Fruit fly (Drosophila melanogaster): Measurements from ENCODE around the gene CG13643.
A peak's percentile ranks its signal among the peaks of the same experiment; 100 is the strongest.

Gene CG13643

DNA sequence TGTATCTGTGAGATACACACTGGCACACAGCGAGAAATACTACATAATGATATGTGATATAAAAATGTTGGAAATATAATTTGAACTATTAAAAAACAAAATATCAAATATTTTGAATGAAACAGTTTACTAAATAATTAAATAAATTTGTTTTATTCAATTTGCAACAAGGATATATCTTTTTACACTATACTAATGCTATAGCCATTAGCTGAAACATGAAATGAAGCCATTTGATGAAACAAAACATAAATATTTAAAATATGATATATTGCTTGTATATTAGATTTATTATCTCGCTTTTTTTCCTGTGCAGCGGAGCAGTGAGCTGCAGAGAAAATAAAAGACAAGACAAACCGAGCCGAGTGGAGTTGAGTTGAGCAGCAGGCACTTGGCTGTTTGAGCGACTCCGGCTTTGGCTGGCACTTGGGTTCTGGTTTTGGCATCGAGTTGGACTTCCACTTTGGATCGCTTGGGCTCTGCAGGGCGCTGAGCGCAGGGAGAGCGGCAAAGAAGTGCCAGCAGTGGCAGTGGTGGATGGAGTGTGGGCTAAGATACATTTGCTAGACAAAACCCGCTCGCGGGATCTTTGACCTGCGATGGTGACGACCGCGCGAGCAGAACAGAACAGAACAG lies 12.4 kb downstream of the CG13643 start (continued):
- TF ChIP-seq ttk (GFP tag; IDR thresholded peaks at IDR 0.05), result peak; percentile 55
- no peak for TF ChIP-seq prd (optimal IDR thresholded peaks at IDR 0.05)
- peak; percentile 85 for TF ChIP-seq prd (GFP tag; IDR thresholded peaks at IDR 0.05)
- TF ChIP-seq dati (GFP tag; IDR thresholded peaks at IDR 0.05), result no peak
- peak; percentile 43 for TF ChIP-seq Xbp1 (GFP tag; optimal IDR thresholded peaks at IDR 0.05)
- TF ChIP-seq Hmx (GFP tag; optimal IDR thresholded peaks at IDR 0.05), result no peak
- TF ChIP-seq gt (GFP tag; IDR thresholded peaks at IDR 0.05), result no peak
- TF ChIP-seq Myb (GFP tag; optimal IDR thresholded peaks at IDR 0.05), result no peak
- peak; percentile 65 for TF ChIP-seq CG17328 (GFP tag; IDR thresholded peaks at IDR 0.05)
- TF ChIP-seq CG5180 (GFP tag; optimal IDR thresholded peaks at IDR 0.05), result peak; percentile 59
- peak; percentile 57; the same call in 1 of the 2 replicates for TF ChIP-seq Nf-YA (GFP tag; IDR thresholded peaks at IDR 0.05)
- TF ChIP-seq CG34224 (GFP tag; IDR thresholded peaks at IDR 0.05; ENCODE audit: partially characterized antibody), result no peak
- TF ChIP-seq H2.0 (GFP tag; IDR thresholded peaks at IDR 0.05), result peak; percentile 24; the same call in 1 of the 2 replicates
- peak; percentile 55; the same call in 1 of the 3 replicates for TF ChIP-seq CG34422 (GFP tag; IDR thresholded peaks at IDR 0.05)
- no peak for TF ChIP-seq MESR4 (GFP tag; optimal IDR thresholded peaks at IDR 0.05)
- no peak for TF ChIP-seq CG1832 (GFP tag; optimal IDR thresholded peaks at IDR 0.05)
- TF ChIP-seq CG4328 (GFP tag; optimal IDR thresholded peaks at IDR 0.05), result peak; percentile 68
- peak; percentile 81 for TF ChIP-seq tap (tag; optimal IDR thresholded peaks at IDR 0.05)
- TF ChIP-seq CG7745 (tag; optimal IDR thresholded peaks at IDR 0.05), result peak; percentile 50
- TF ChIP-seq schlank (tag; optimal IDR thresholded peaks at IDR 0.05), result no peak
- peak; percentile 29 for TF ChIP-seq Usf (GFP tag; optimal IDR thresholded peaks at IDR 0.05)
- TF ChIP-seq CG17802 (tag; optimal IDR thresholded peaks at IDR 0.05), result no peak
- TF ChIP-seq CG31224 (GFP tag; IDR thresholded peaks at IDR 0.05), result peak; percentile 37; the same call in 1 of the 2 replicates
- peak in 1 of 2 experiments; percentile 18 for TF ChIP-seq crp (GFP tag; optimal IDR thresholded peaks at IDR 0.05)
- TF ChIP-seq CG4424 (GFP tag; optimal IDR thresholded peaks at IDR 0.05), result peak; percentile 76
- TF ChIP-seq Nf-YB (GFP tag; optimal IDR thresholded peaks at IDR 0.05), result peak; percentile 71
- no peak for TF ChIP-seq NC2β (GFP tag; optimal IDR thresholded peaks at IDR 0.05)
- TF ChIP-seq lov (optimal IDR thresholded peaks at IDR 0.05), result no peak
- no peak for TF ChIP-seq lov (GFP tag; IDR thresholded peaks at IDR 0.05)
- TF ChIP-seq vnd (GFP tag; IDR thresholded peaks at IDR 0.05; ENCODE audit: partially characterized antibody), result no peak
- TF ChIP-seq CG7271 (tag; optimal IDR thresholded peaks at IDR 0.05), result peak; percentile 45
- TF ChIP-seq yki (optimal IDR thresholded peaks at IDR 0.05), result no peak
- no peak for TF ChIP-seq CG17912 (GFP tag; optimal IDR thresholded peaks at IDR 0.05)
- no peak for TF ChIP-seq bab2 (GFP tag; optimal IDR thresholded peaks at IDR 0.05)
- no peak for TF ChIP-seq CG10543 (GFP tag; optimal IDR thresholded peaks at IDR 0.05)
- TF ChIP-seq CG8478 (optimal IDR thresholded peaks at IDR 0.05), result no peak
- TF ChIP-seq cas (GFP tag; IDR thresholded peaks at IDR 0.05), result no peak
- no peak for TF ChIP-seq btn (GFP tag; optimal IDR thresholded peaks at IDR 0.05)
- peak; percentile 75 for TF ChIP-seq CG15011 (GFP tag; optimal IDR thresholded peaks at IDR 0.05)
- no peak for TF ChIP-seq CG12236 (GFP tag; optimal IDR thresholded peaks at IDR 0.05)
- TF ChIP-seq rib (GFP tag; IDR thresholded peaks at IDR 0.05), result no peak
- peak; percentile 90 for TF ChIP-seq CG11504 (tag; optimal IDR thresholded peaks at IDR 0.05)
- TF ChIP-seq TFAM (GFP tag; optimal IDR thresholded peaks at IDR 0.05), result peak; percentile 58
- TF ChIP-seq Dref (GFP tag; IDR thresholded peaks at IDR 0.05), result no peak
- TF ChIP-seq NfI (GFP tag; optimal IDR thresholded peaks at IDR 0.05), result peak; percentile 40
- peak; percentile 67 for TF ChIP-seq az2 (GFP tag; optimal IDR thresholded peaks at IDR 0.05)
- no peak for TF ChIP-seq CG14050 (GFP tag; IDR thresholded peaks at IDR 0.05)
- no peak for TF ChIP-seq wek (GFP tag; optimal IDR thresholded peaks at IDR 0.05)
- TF ChIP-seq CG12299 (tag; optimal IDR thresholded peaks at IDR 0.05), result peak; percentile 75
- TF ChIP-seq gsb (GFP tag; IDR thresholded peaks at IDR 0.05), result no peak
- peak; percentile 58 for TF ChIP-seq CG8281 (tag; optimal IDR thresholded peaks at IDR 0.05)
